Worm (Caenorhabditis elegans) whole organism, L2 larva: ENCODE results near the gene ppm-2.

ENCODE experiments used
- F13H6.1 ChIP-seq: sonication (generic microtip); optimal IDR thresholded peaks from 2 replicates; lab custom pipeline; 2016; ENCODE audit warnings: missing genetic modification characterization, missing compliant biosample characterization
- elt-1 ChIP-seq: fragments of 150-350 bp; optimal IDR thresholded peaks from 2 replicates; lab custom pipeline; 2014; ENCODE audit warnings: missing biosample characterization, missing genetic modification characterization
- lin-13 ChIP-seq: fragments of 150-350 bp; optimal IDR thresholded peaks from 2 replicates; lab custom pipeline; 2014; ENCODE audit warnings: missing biosample characterization, missing genetic modification reagents, missing genetic modification characterization
- lin-39 ChIP-seq: fragments of 150-350 bp; optimal IDR thresholded peaks from 2 replicates; lab custom pipeline; 2014; ENCODE audit warnings: missing biosample characterization, missing genetic modification reagents, missing genetic modification characterization
- mbf-1 ChIP-seq: sonication (generic microtip); optimal IDR thresholded peaks from 2 replicates; lab custom pipeline; 2017; ENCODE audit warnings: missing biosample characterization, missing genetic modification characterization
- mdl-1 ChIP-seq, 2 experiments: fragments of 150-350 bp in 1 of 2; sonication (generic microtip) in 1 of 2; optimal IDR thresholded peaks; 2 replicates each; lab custom pipeline; 2017; ENCODE audit warnings: missing biosample characterization in 2 of 2, missing genetic modification characterization in 2 of 2
- peb-1 ChIP-seq: fragments of 150-350 bp; optimal IDR thresholded peaks from 2 replicates; lab custom pipeline; 2014; ENCODE audit warnings: missing biosample characterization, missing genetic modification characterization
- skn-1 ChIP-seq: sonication (generic microtip); optimal IDR thresholded peaks from 2 replicates; lab custom pipeline; 2017; ENCODE audit warnings: missing biosample characterization, missing genetic modification characterization
- unc-39 ChIP-seq: fragments of 150-350 bp; optimal IDR thresholded peaks from 2 replicates; lab custom pipeline; 2014; ENCODE audit warnings: missing biosample characterization, missing genetic modification characterization
- unc-55 ChIP-seq: fragments of 150-350 bp; sonication (generic microtip); optimal IDR thresholded peaks from 3 replicates; lab custom pipeline; 2014; ENCODE audit warnings: missing biosample characterization, missing genetic modification reagents, missing genetic modification characterization
- ztf-11 ChIP-seq: sonication (generic microtip); optimal IDR thresholded peaks from 2 replicates; lab custom pipeline; 2017; ENCODE audit warnings: missing biosample characterization, missing genetic modification characterization
- ztf-4 ChIP-seq: fragments of 150-350 bp; optimal IDR thresholded peaks from 2 replicates; lab custom pipeline; 2014; ENCODE audit warnings: missing biosample characterization, missing genetic modification characterization

- TF ChIP-seq lin-39 (tag; lab: Kevin White, UChicago) (no peak), skn-1 (tag; lab: Kevin White, UChicago) (no peak), mdl-1 (tag; optimal IDR thresholded peaks at IDR 0.05; lab: Kevin White, UChicago) (no peak), elt-1 (no peak), unc-39 (no peak), peb-1 (tag; lab: Kevin White, UChicago) (no peak), ztf-11 (tag; lab: Kevin White, UChicago) (no peak), mbf-1 (tag; lab: Kevin White, UChicago) (no peak), ztf-4 (tag; lab: Kevin White, UChicago) (no peak), F13H6.1 (tag; lab: Kevin White, UChicago) (no peak), lin-13 (no peak), unc-55 (GFP tag; lab: Kevin White, UChicago) (no peak)
Measured at ce11 chrIII:4671491-4671890, 21.2 kb downstream of the ppm-2 start, which contains the start of gene T23F11.11.
